Worm (Caenorhabditis elegans) whole organism, L4 larva: ENCODE measurements around the gene F36F12.3.

Experiments used
- F10B5.3 ChIP-seq: sonication (generic microtip); optimal IDR thresholded peaks from 2 replicates; lab custom pipeline; 2016; ENCODE audit warnings: mild to moderate bottlenecking, missing genetic modification characterization, missing compliant biosample characterization
- F26F4.8 ChIP-seq: fragments of 200-800 bp; sonication (Bioruptor generic); conservative IDR thresholded peaks from 2 replicates; pipeline ENCODE4 v1.3.6; 2022; ENCODE audit warnings: missing genetic modification characterization, missing compliant biosample characterization
- F44E2.7 ChIP-seq: fragments of 200-800 bp; sonication (Bioruptor generic); IDR thresholded peaks from 2 replicates; pipeline ENCODE4 v2.1.2; 2022; ENCODE audit warnings: missing genetic modification characterization, missing compliant biosample characterization
- R02D3.7 ChIP-seq: fragments of 150-350 bp; sonication (generic microtip); optimal IDR thresholded peaks from 3 replicates; lab custom pipeline; 2014; ENCODE audit warnings: missing biosample characterization, missing genetic modification characterization
- ZK337.2 ChIP-seq: fragments of 200-800 bp; sonication (Bioruptor generic); IDR thresholded peaks from 2 replicates; pipeline ENCODE4 v1.3.6; 2022; ENCODE audit warnings: missing genetic modification reagents, missing genetic modification characterization, missing compliant biosample characterization
- ZK546.5 ChIP-seq, 2 experiments: sonication (generic microtip); optimal IDR thresholded peaks; 2 replicates each; lab custom pipeline; 2017; ENCODE audit warnings: missing biosample characterization in 2 of 2, missing genetic modification characterization in 2 of 2
- aha-1 ChIP-seq: fragments of 150-350 bp; peaks from one replicate; lab custom pipeline; 2014; ENCODE audit warnings: missing biosample characterization, missing genetic modification characterization
- ama-1 ChIP-seq: fragments of 150-350 bp; optimal IDR thresholded peaks from 2 replicates; lab custom pipeline; 2014; ENCODE audit warnings: inconsistent platforms, mixed read lengths
- arid-1 ChIP-seq: fragments of 200-800 bp; sonication (Bioruptor generic); conservative IDR thresholded peaks from 2 replicates; pipeline ENCODE4 v1.3.6; 2022; ENCODE audit warnings: missing genetic modification reagents, missing genetic modification characterization, missing compliant biosample characterization
- ceh-62 ChIP-seq: sonication (generic microtip); optimal IDR thresholded peaks from 2 replicates; lab custom pipeline; 2017; ENCODE audit warnings: missing biosample characterization, missing genetic modification characterization
- daf-12 ChIP-seq: fragments of 150-350 bp; optimal IDR thresholded peaks from 2 replicates; lab custom pipeline; 2014; ENCODE audit warnings: missing biosample characterization, missing genetic modification reagents, missing genetic modification characterization
- daf-16 ChIP-seq, 3 experiments: sonication (generic microtip); optimal IDR thresholded peaks; 2 replicates each; lab custom pipeline; 2016 to 2017; ENCODE audit warnings: missing genetic modification characterization in 3 of 3, missing genetic modification reagents in 3 of 3, mild to moderate bottlenecking in 2 of 3, missing compliant biosample characterization in 2 of 3, missing biosample characterization in 1 of 3, moderate library complexity in 1 of 3
- dmd-6 ChIP-seq: fragments of 200-800 bp; sonication (Bioruptor generic); IDR thresholded peaks from 2 replicates; pipeline ENCODE4 v1.3.6; 2022; ENCODE audit warnings: missing genetic modification reagents, missing genetic modification characterization, missing compliant biosample characterization
- dmd-8 ChIP-seq: fragments of 200-800 bp; sonication (Bioruptor generic); IDR thresholded peaks from 2 replicates; pipeline ENCODE4 v1.3.6; 2022; ENCODE audit warnings: missing genetic modification characterization, missing compliant biosample characterization
- dpl-1 ChIP-seq: fragments of 150-350 bp; optimal IDR thresholded peaks from 2 replicates; lab custom pipeline; 2014; ENCODE audit warnings: missing biosample characterization, missing genetic modification reagents, missing genetic modification characterization
- duxl-1 ChIP-seq: sonication (generic microtip); optimal IDR thresholded peaks from 2 replicates; lab custom pipeline; 2016; ENCODE audit warnings: mild to moderate bottlenecking, missing genetic modification characterization, moderate library complexity, missing compliant biosample characterization; ENCODE audit not compliant: poor library complexity
- hlh-11 ChIP-seq: fragments of 200-800 bp; sonication (Bioruptor generic); optimal IDR thresholded peaks from 2 replicates; lab custom pipeline; 2018; ENCODE audit warnings: mild to moderate bottlenecking, missing genetic modification characterization, missing compliant biosample characterization
- lin-13 ChIP-seq: fragments of 150-350 bp; optimal IDR thresholded peaks from 2 replicates; lab custom pipeline; 2014; ENCODE audit warnings: missing biosample characterization, missing genetic modification reagents, missing genetic modification characterization
- lin-29 ChIP-seq: fragments of 200-800 bp; sonication (Bioruptor generic); IDR thresholded peaks from 2 replicates; pipeline ENCODE4 v1.3.6; 2022; ENCODE audit warnings: missing genetic modification reagents, missing genetic modification characterization, missing compliant biosample characterization
- lin-38 ChIP-seq: fragments of 200-800 bp; sonication (Bioruptor generic); IDR thresholded peaks from 2 replicates; pipeline ENCODE4 v1.3.6; 2022; ENCODE audit warnings: missing genetic modification reagents, missing genetic modification characterization, missing compliant biosample characterization
- lin-39 ChIP-seq: fragments of 150-350 bp; optimal IDR thresholded peaks from 2 replicates; lab custom pipeline; 2014; ENCODE audit warnings: missing biosample characterization, missing genetic modification reagents, missing genetic modification characterization
- lsy-2 ChIP-seq, 2 experiments: fragments of 150-350 bp in 1 of 2; sonication (generic microtip) in 1 of 2; optimal IDR thresholded peaks; 2 replicates each; lab custom pipeline; 2014 to 2017; ENCODE audit warnings: missing biosample characterization in 2 of 2, missing genetic modification characterization in 2 of 2
- madf-9 ChIP-seq: fragments of 200-800 bp; sonication (Bioruptor generic); conservative IDR thresholded peaks from 2 replicates; pipeline ENCODE4 v1.3.6; 2022; ENCODE audit warnings: missing genetic modification reagents, missing genetic modification characterization, missing compliant biosample characterization
- mdt-29 ChIP-seq: fragments of 200-800 bp; sonication (Bioruptor generic); IDR thresholded peaks from 2 replicates; pipeline ENCODE4 v1.3.6; 2022; ENCODE audit warnings: missing genetic modification reagents, missing genetic modification characterization, missing compliant biosample characterization
- mep-1 ChIP-seq: fragments of 150-350 bp; sonication (generic microtip); optimal IDR thresholded peaks from 3 replicates; lab custom pipeline; 2014; ENCODE audit warnings: missing biosample characterization, missing genetic modification characterization
- mxl-2 ChIP-seq: fragments of 200-800 bp; sonication (Bioruptor generic); conservative IDR thresholded peaks from 2 replicates; pipeline ENCODE4 v1.3.6; 2022; ENCODE audit warnings: missing genetic modification reagents, missing genetic modification characterization, missing compliant biosample characterization
- nhr-28 ChIP-seq: fragments of 150-350 bp; optimal IDR thresholded peaks from 2 replicates; lab custom pipeline; 2014; ENCODE audit warnings: missing biosample characterization, missing genetic modification characterization
- nhr-41 ChIP-seq: fragments of 200-800 bp; sonication (Bioruptor generic); IDR thresholded peaks from 2 replicates; pipeline ENCODE4 v1.3.6; 2022; ENCODE audit warnings: missing genetic modification reagents, missing genetic modification characterization, missing compliant biosample characterization
- nhr-6 ChIP-seq: fragments of 150-350 bp; optimal IDR thresholded peaks from 2 replicates; lab custom pipeline; 2014; ENCODE audit warnings: missing biosample characterization, missing genetic modification characterization
- nhr-76 ChIP-seq: fragments of 150-350 bp; optimal IDR thresholded peaks from 2 replicates; lab custom pipeline; 2014; ENCODE audit warnings: missing biosample characterization, missing genetic modification characterization
- nhr-77 ChIP-seq: fragments of 150-350 bp; optimal IDR thresholded peaks from 2 replicates; lab custom pipeline; 2014; ENCODE audit warnings: missing biosample characterization, missing genetic modification characterization
- pqm-1 ChIP-seq: sonication (generic microtip); optimal IDR thresholded peaks from 2 replicates; lab custom pipeline; 2017; ENCODE audit warnings: missing biosample characterization, missing genetic modification characterization
- rbr-2 ChIP-seq: sonication (generic microtip); optimal IDR thresholded peaks from 2 replicates; lab custom pipeline; 2016; ENCODE audit warnings: missing genotype, missing genetic modification characterization, missing compliant biosample characterization
- spr-3 ChIP-seq: fragments of 200-800 bp; sonication (Bioruptor generic); optimal IDR thresholded peaks from 2 replicates; lab custom pipeline; 2018; ENCODE audit warnings: mild to moderate bottlenecking, missing genetic modification characterization, missing compliant biosample characterization
- unc-39 ChIP-seq: sonication (generic microtip); optimal IDR thresholded peaks from 2 replicates; lab custom pipeline; 2017; ENCODE audit warnings: missing biosample characterization, missing genetic modification characterization
- zfp-3 ChIP-seq: fragments of 200-800 bp; sonication (Bioruptor generic); conservative IDR thresholded peaks from 2 replicates; pipeline ENCODE4 v1.3.6; 2022; ENCODE audit warnings: missing genetic modification reagents, missing genetic modification characterization, missing compliant biosample characterization
- zip-11 ChIP-seq: fragments of 200-800 bp; sonication (Bioruptor generic); IDR thresholded peaks from 2 replicates; pipeline ENCODE4 v1.3.6; 2022; ENCODE audit warnings: missing genetic modification characterization, missing compliant biosample characterization
- zip-2 ChIP-seq: fragments of 150-350 bp; optimal IDR thresholded peaks from 2 replicates; lab custom pipeline; 2014; ENCODE audit warnings: missing biosample characterization, missing genetic modification characterization
- ztf-7 ChIP-seq: fragments of 150-350 bp; optimal IDR thresholded peaks from 2 replicates; lab custom pipeline; 2014; ENCODE audit warnings: missing biosample characterization, missing genetic modification characterization

Gene F36F12.3

DNA sequence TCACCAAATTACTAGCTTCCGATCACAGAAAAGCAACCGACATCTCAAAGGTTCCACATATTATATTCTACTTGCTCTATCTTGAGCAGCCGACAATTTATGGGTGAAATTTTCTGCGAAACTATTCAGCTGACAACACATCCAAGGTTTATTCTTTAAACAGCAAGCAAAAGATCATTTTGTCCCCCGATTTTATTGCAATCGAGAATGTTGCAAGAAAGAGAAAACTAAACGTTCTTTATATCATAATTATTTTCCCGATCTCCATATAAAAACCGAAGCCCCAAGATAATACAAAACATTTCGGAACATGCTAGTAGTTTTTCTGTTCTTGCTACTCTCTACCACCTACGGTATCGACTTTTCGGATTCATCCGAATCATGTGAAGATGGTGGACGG lies 10.2 kb downstream of the F36F12.3 start, which contains the start of gene clec-207:
clec-207 (plus strand) TSS at position 301 of the 400 bp plus-strand sequence.
- TF ChIP-seq nhr-77 (tag; lab: Kevin White, UChicago) (no peak), unc-39 (tag; lab: Kevin White, UChicago) (no peak), mep-1 (tag; lab: Kevin White, UChicago) (no peak), ama-1 (no peak), F26F4.8 (GFP tag; lab: Robert Waterston, UW) (no peak), mxl-2 (GFP tag; lab: Robert Waterston, UW) (no peak), ztf-7 (tag; lab: Kevin White, UChicago) (no peak), R02D3.7 (tag; lab: Kevin White, UChicago) (no peak), nhr-28 (tag; lab: Kevin White, UChicago) (no peak), ceh-62 (tag; lab: Kevin White, UChicago) (no peak), lin-39 (tag; lab: Kevin White, UChicago) (no peak), dmd-6 (no peak), daf-12 (tag; lab: Kevin White, UChicago) (no peak), lin-38 (GFP tag; lab: Robert Waterston, UW) (no peak), madf-9 (GFP tag; lab: Robert Waterston, UW) (no peak), nhr-6 (no peak), nhr-76 (tag; lab: Kevin White, UChicago) (no peak), F10B5.3 (tag; lab: Kevin White, UChicago) (no peak), lin-13 (GFP tag; lab: Kevin White, UChicago) (no peak), dmd-8 (GFP tag; lab: Robert Waterston, UW) (no peak)

DNA sequence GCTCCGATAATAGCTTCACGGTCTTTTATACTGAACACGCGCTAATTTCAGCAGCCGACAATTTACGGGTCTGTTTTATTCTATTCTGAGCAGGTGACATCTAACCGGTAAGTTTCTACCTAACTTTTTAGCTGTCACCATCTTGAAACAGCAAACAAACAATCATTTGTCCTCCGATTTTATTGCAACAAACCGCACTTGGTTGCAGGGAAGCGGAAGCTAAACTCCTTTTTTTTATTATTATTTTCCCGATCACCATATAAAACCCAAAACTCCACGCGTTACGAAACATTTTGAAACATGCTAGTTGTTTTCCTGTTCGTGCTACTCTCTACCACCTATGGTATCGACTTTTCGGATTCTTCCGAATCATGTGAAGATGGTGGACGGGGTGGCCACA lies 12.1 kb downstream of the F36F12.3 start, which contains the start of gene clec-208:
clec-208 (plus strand) TSS at position 301 of the 400 bp plus-strand sequence.
- no peak for TF ChIP-seq R02D3.7 (tag; lab: Kevin White, UChicago)
- TF ChIP-seq nhr-28 (tag; lab: Kevin White, UChicago) = no peak

DNA sequence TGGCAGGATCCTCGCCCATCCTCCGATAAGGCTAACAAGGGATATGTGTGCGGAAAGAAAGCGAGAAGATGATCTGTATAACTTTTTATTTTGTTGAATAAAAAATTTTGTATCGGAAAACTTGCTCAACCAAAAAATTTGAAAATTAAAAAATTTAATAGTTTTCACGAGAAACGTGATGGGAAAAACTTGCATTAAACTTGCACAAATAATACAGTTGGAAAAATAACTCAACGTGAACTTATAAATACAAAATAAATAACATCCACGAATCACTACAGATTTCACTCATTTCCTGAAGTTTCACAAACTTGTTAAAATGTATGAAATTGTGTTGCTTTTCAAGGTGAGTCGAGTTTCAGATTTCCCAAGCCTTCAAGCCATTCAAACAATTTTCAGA lies 13.4 kb downstream of the F36F12.3 start, which contains the start of gene F36F12.7:
F36F12.7 (plus strand) TSS at position 301 of the 400 bp plus-strand sequence.
- TF ChIP-seq lsy-2 (tag; optimal IDR thresholded peaks at IDR 0.05; lab: Kevin White, UChicago) (no peak), aha-1 (no peak), F10B5.3 (tag; lab: Kevin White, UChicago) (no peak), rbr-2 (no peak)

DNA sequence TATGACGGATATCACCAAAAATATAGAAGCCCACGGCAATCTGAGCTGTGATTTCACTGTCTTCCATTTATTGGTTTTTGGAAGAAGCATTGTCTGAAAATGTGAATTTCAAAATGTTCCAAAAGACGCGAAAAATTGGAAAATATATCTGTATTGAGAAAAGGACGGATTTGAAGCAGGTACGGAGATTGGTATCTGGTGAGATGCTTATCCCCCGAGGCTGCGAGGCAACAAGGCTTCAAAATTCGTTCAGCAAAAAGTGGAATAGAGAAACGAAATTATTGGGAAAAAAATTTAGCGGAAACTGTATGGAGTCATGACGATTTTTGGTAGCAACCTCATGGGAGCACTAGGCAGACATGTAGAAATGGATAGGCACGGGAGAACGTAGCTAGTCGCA lies 17.5 kb downstream of the F36F12.3 start, which contains the start of gene F36F12.1:
F36F12.1 (minus strand) TSS at position 101 of the 400 bp plus-strand sequence.
- TF ChIP-seq pqm-1 (tag; lab: Kevin White, UChicago) = no peak
- no peak for TF ChIP-seq mdt-29 (GFP tag; lab: Robert Waterston, UW)
- TF ChIP-seq ZK337.2 (GFP tag; lab: Robert Waterston, UW) = no peak
- TF ChIP-seq zip-11 = no peak

DNA sequence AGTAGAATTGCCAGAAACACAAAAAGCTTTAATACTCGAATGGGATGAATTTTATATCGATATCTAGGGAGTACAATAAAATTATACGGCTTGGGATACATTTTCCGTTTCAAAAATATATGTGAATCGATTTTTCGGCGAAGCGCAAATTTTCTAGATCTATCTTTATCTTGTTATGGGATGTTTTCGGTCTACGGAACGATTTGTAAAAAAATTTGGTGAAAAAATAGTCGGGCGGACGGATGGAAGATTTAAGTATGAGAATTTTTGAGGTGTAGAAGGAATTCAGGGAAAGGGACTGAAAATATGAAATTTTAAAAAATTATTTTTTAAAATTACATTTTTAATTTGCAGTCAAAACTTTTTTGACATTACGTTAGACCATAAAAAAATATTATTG lies 20.4 kb downstream of the F36F12.3 start, which contains the start of gene F22F7.4:
F22F7.4 (minus strand) TSS at position 101 of the 400 bp plus-strand sequence.
- TF ChIP-seq ama-1 (no peak), zip-2 (tag; lab: Kevin White, UChicago) (no peak), zfp-3 (GFP tag; lab: Robert Waterston, UW) (no peak), F10B5.3 (tag; lab: Kevin White, UChicago) (no peak), dpl-1 (GFP tag; lab: Kevin White, UChicago) (no peak), spr-3 (GFP tag; lab: Kevin White, UChicago) (no peak), F44E2.7 (GFP tag; lab: Robert Waterston, UW) (no peak), lin-29 (GFP tag; lab: Robert Waterston, UW) (no peak), hlh-11 (tag; lab: Kevin White, UChicago) (no peak), duxl-1 (tag; lab: Kevin White, UChicago) (no peak), nhr-41 (GFP tag; lab: Robert Waterston, UW) (no peak), ceh-62 (tag; lab: Kevin White, UChicago) (no peak), daf-16 (GFP tag; optimal IDR thresholded peaks at IDR 0.05; lab: Kevin White, UChicago) (no peak), daf-16 (tag; optimal IDR thresholded peaks at IDR 0.05; lab: Kevin White, UChicago) (no peak), ZK546.5 (tag; optimal IDR thresholded peaks at IDR 0.05; lab: Kevin White, UChicago) (no peak), arid-1 (GFP tag; lab: Robert Waterston, UW) (no peak)
